Worm (Caenorhabditis elegans): Measurements from ENCODE around the gene E04F6.6.

The E04F6.6 gene

ce11 chrII:7182630-7183029 lies 16.7 kb downstream of the E04F6.6 start (continued):
- TF ChIP-seq lin-14 (GFP tag; optimal IDR thresholded peaks at IDR 0.05) (peak; percentile 83), nhr-47 (tag; optimal IDR thresholded peaks at IDR 0.05) (peak; percentile 41), ceh-82 (tag; optimal IDR thresholded peaks at IDR 0.05) (peak in 1 of 3 experiments; percentile 37)

- peak; percentile 59 for TF ChIP-seq fkh-10 (GFP tag; optimal IDR thresholded peaks at IDR 0.05)
- TF ChIP-seq efl-1 (optimal IDR thresholded peaks at IDR 0.05), result no peak
- TF ChIP-seq efl-1 (GFP tag; optimal IDR thresholded peaks at IDR 0.05 in 1 of 2), result no peak
- TF ChIP-seq ceh-8 (GFP tag; optimal IDR thresholded peaks at IDR 0.05), result peak; percentile 58
- TF ChIP-seq nhr-47 (tag; optimal IDR thresholded peaks at IDR 0.05), result peak; percentile 11
These were observed 23.3 kb downstream of the E04F6.6 start for ce11 chrII:7176108-7176507.

- no peak for TF ChIP-seq efl-1 (optimal IDR thresholded peaks at IDR 0.05)
- TF ChIP-seq efl-1 (GFP tag; optimal IDR thresholded peaks at IDR 0.05 in 1 of 2), result peak in 1 of 2 experiments; percentile 28
- TF ChIP-seq zip-4 (GFP tag; optimal IDR thresholded peaks at IDR 0.05), result no peak
These were observed 24.5 kb downstream of the E04F6.6 start, which contains the start of gene glc-4 for ce11 chrII:7174843-7175242. glc-4 (minus strand) TSS chrII:7174943.

DNA sequence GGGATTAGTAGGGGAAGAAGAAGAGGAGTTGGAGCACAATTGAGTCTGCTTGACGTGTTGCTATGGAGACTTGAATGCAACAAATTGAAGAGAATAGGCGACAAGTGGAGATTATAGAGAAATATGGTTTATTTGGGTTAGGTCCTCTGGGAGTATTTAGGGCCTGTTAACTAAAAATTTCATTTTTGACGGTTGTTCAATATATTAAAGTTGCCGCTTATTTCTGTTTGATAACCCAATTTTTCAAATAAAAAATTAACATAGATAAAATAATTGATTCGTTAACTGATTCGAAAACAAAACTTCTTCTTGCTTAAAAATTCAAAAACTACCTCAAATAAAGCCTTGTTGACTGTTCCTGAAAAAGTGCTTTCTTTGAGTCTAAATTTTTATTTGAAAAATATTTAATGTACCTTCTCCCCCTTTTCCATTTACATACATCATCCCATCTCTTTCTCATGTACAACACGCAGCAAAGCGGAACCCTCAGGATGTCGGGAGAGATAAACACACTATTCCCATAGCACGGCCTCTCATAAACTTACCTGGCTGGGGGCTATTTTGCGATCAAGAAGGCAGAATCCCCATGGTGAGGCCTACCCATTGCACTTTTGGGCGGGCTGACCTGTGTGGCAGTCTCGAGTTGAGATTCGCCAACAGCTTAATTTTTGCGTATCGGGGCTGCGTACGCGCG lies 27.9 kb downstream of the E04F6.6 start, which contains the start of gene dyf-13:
Gene dyf-13 (minus strand): TSS at position 51 of the 694 bp plus-strand sequence.
- TF ChIP-seq efl-1 (optimal IDR thresholded peaks at IDR 0.05) (no peak), efl-1 (GFP tag; optimal IDR thresholded peaks at IDR 0.05 in 1 of 2) (no peak), tbx-2 (tag; optimal IDR thresholded peaks at IDR 0.05) (no peak), ces-1 (GFP tag; optimal IDR thresholded peaks at IDR 0.05) (no peak), C34B4.2 (tag; optimal IDR thresholded peaks at IDR 0.05) (no peak)

DNA sequence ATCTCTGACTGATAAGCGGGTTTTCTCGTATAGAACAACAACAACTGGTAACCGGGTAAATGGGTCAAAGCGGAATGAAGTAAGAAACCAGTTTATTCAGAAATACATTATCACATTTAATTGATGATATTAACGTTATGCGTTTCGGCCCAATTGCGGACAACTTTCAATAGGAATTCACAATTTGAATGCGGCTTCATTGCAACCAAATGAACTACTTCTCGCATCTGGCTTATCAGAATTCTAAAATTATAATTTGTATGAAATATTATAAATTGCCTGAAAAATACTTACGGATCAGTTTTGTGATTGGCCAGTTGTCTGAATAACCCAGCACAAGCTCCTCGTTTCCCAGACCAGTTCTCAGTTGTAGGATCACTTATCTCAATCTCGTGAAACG lies 30.7 kb downstream of the E04F6.6 start, which contains the start of gene col-36:
Gene col-36 (minus strand): TSS at position 101 of the 400 bp plus-strand sequence.
- TF ChIP-seq F16B12.6 (tag; optimal IDR thresholded peaks at IDR 0.05) (no peak), vab-15 (tag; optimal IDR thresholded peaks at IDR 0.05) (no peak), fkh-10 (GFP tag; optimal IDR thresholded peaks at IDR 0.05) (no peak), tlp-1 (tag; optimal IDR thresholded peaks at IDR 0.05) (no peak), pax-3 (tag; optimal IDR thresholded peaks at IDR 0.05) (no peak), rnt-1 (tag; optimal IDR thresholded peaks at IDR 0.05) (no peak), sox-4 (tag; optimal IDR thresholded peaks at IDR 0.05) (no peak), irx-1 (tag; optimal IDR thresholded peaks at IDR 0.05) (no peak), xbp-1 (tag; optimal IDR thresholded peaks at IDR 0.05) (no peak), ceh-88 (GFP tag; IDR thresholded peaks at IDR 0.05) (no peak), grh-1 (GFP tag; IDR thresholded peaks at IDR 0.05) (no peak), lin-35 (GFP tag; optimal IDR thresholded peaks at IDR 0.05) (no peak), hpl-2 (GFP tag; optimal IDR thresholded peaks at IDR 0.05) (no peak)

- TF ChIP-seq elt-2 (tag; optimal IDR thresholded peaks at IDR 0.05), result peak; percentile 55
- TF ChIP-seq grh-1 (GFP tag; IDR thresholded peaks at IDR 0.05), result no peak
- TF ChIP-seq swsn-7 (tag; optimal IDR thresholded peaks at IDR 0.05), result no peak
These were observed 32.6 kb downstream of the E04F6.6 start for ce11 chrII:7166768-7167167.

- peak; percentile 26 for TF ChIP-seq nhr-85 (tag)
- no peak for TF ChIP-seq ama-1 (optimal IDR thresholded peaks at IDR 0.05)
These were observed 33.6 kb downstream of the E04F6.6 start, which contains the start of gene mfsd-13.2 for ce11 chrII:7165749-7166148. mfsd-13.2 (minus strand) TSS chrII:7165849.

ce11 chrII:7161512-7161911 lies 37.9 kb downstream of the E04F6.6 start, which contains the start of gene C27H5.12:
C27H5.12 (minus strand) TSS chrII:7161612.
- TF ChIP-seq mep-1 (tag; optimal IDR thresholded peaks at IDR 0.05) (no peak), rnt-1 (tag; optimal IDR thresholded peaks at IDR 0.05) (no peak), blmp-1 (tag; optimal IDR thresholded peaks at IDR 0.05) (no peak), aly-2 (tag; optimal IDR thresholded peaks at IDR 0.05) (no peak), ces-1 (GFP tag; optimal IDR thresholded peaks at IDR 0.05) (no peak), nhr-47 (tag; optimal IDR thresholded peaks at IDR 0.05) (no peak), hlh-17 (GFP tag; optimal IDR thresholded peaks at IDR 0.05; ENCODE audit: borderline replicate concordance) (no peak), snu-23 (GFP tag; optimal IDR thresholded peaks at IDR 0.05) (no peak), C04F5.9 (tag; optimal IDR thresholded peaks at IDR 0.05) (no peak), fkh-4 (tag; optimal IDR thresholded peaks at IDR 0.05; ENCODE audit: borderline replicate concordance) (no peak), elt-3 (tag; optimal IDR thresholded peaks at IDR 0.05) (no peak), lin-14 (GFP tag; optimal IDR thresholded peaks at IDR 0.05) (no peak), zag-1 (tag; optimal IDR thresholded peaks at IDR 0.05) (no peak), unc-62 (GFP tag; optimal IDR thresholded peaks at IDR 0.05) (no peak)
